Fruit fly (Drosophila melanogaster) whole organism, prepupa: ENCODE data around the gene Eip75B.

ENCODE experiments used
- CG34406 ChIP-seq: fragments of 200-800 bp; sonication (Bioruptor generic); optimal IDR thresholded peaks from 3 replicates; lab custom pipeline; 2016; ENCODE audit warnings: missing biosample characterization, missing genetic modification characterization
- CG4318 ChIP-seq: fragments of 200-800 bp; sonication (Bioruptor generic); optimal IDR thresholded peaks from 3 replicates; lab custom pipeline; 2017; ENCODE audit warnings: missing biosample characterization, mild to moderate bottlenecking, missing genetic modification characterization
- CG6792 ChIP-seq: fragments of 200-800 bp; sonication (Bioruptor generic); optimal IDR thresholded peaks from 3 replicates; lab custom pipeline; 2016; ENCODE audit warnings: missing biosample characterization, missing genetic modification characterization
- Hr39 ChIP-seq: fragments of 200-800 bp; sonication (Bioruptor generic); optimal IDR thresholded peaks from 2 replicates; lab custom pipeline; 2016; ENCODE audit warnings: missing biosample characterization, missing genetic modification characterization

- TF ChIP-seq CG34406 (GFP tag; lab: Kevin White, UChicago) (no peak), CG6792 (GFP tag; lab: Kevin White, UChicago) (no peak), Hr39 (GFP tag; lab: Kevin White, UChicago) (no peak), CG4318 (GFP tag; lab: Kevin White, UChicago) (no peak)
These were observed 67.5 kb downstream of the Eip75B start for dm6 chr3L:17996950-17997349.
